Worm (Caenorhabditis elegans) whole organism, young adult: ENCODE measurements around the gene rec-8.
A peak's percentile ranks its signal among the peaks of the same experiment; 100 is the strongest.

Experiments used
- B0019.2 ChIP-seq: fragments of 200-800 bp; sonication (Bioruptor generic); conservative IDR thresholded peaks from 2 replicates; pipeline ENCODE4 v1.3.6; 2022; ENCODE audit warnings: missing genetic modification reagents, missing genetic modification characterization, missing compliant biosample characterization
- B0035.1 ChIP-seq: sonication (generic microtip); optimal IDR thresholded peaks from 2 replicates; lab custom pipeline; 2016; ENCODE audit warnings: missing genetic modification characterization, mild to moderate bottlenecking, missing compliant biosample characterization, missing genotype, missing genetic modification reagents
- B0261.1 ChIP-seq: sonication (generic microtip); optimal IDR thresholded peaks from 2 replicates; lab custom pipeline; 2016; ENCODE audit warnings: mild to moderate bottlenecking, missing genetic modification characterization, moderate library complexity, missing compliant biosample characterization
- B0336.3 ChIP-seq: fragments of 200-800 bp; sonication (Bioruptor generic); IDR thresholded peaks from 2 replicates; pipeline ENCODE4 v1.3.6; 2022; ENCODE audit warnings: missing genetic modification characterization, missing compliant biosample characterization
- D2030.7 ChIP-seq: fragments of 200-800 bp; sonication (Bioruptor generic); IDR thresholded peaks from 2 replicates; pipeline ENCODE4 v1.3.6; 2022; ENCODE audit warnings: missing genetic modification reagents, missing genetic modification characterization, missing compliant biosample characterization
- F10E7.11 ChIP-seq: sonication (generic microtip); optimal IDR thresholded peaks from 2 replicates; lab custom pipeline; 2017; ENCODE audit warnings: mild to moderate bottlenecking, missing genetic modification characterization, moderate library complexity, missing compliant biosample characterization
- F55B11.4 ChIP-seq: sonication (generic microtip); optimal IDR thresholded peaks from 2 replicates; lab custom pipeline; 2016; ENCODE audit warnings: missing compliant biosample characterization, missing genetic modification characterization, borderline replicate concordance; ENCODE audit not compliant: insufficient read depth
- Y53G8AR.9 ChIP-seq: fragments of 200-800 bp; sonication (Bioruptor generic); conservative IDR thresholded peaks from 2 replicates; pipeline ENCODE4 v1.3.6; 2022; ENCODE audit warnings: missing genetic modification reagents, missing genetic modification characterization, missing compliant biosample characterization
- Y67H2A.10 ChIP-seq: fragments of 200-800 bp; sonication (Bioruptor generic); conservative IDR thresholded peaks from 2 replicates; pipeline ENCODE4 v1.3.6; 2022; ENCODE audit warnings: missing genetic modification reagents, missing genetic modification characterization, missing compliant biosample characterization
- akir-1 ChIP-seq: fragments of 200-800 bp; sonication (Bioruptor generic); optimal IDR thresholded peaks from 2 replicates; lab custom pipeline; 2018; ENCODE audit warnings: mild to moderate bottlenecking, missing genetic modification characterization, moderate library complexity, missing compliant biosample characterization
- ama-1 ChIP-seq, 3 experiments: fragments of 150-350 bp in 1 of 3; sonication (generic microtip) in 2 of 3; optimal IDR thresholded peaks; 2 replicates each; lab custom pipeline; 2014 to 2018; ENCODE audit warnings: missing biosample characterization in 2 of 3, missing genetic modification characterization in 2 of 3, missing genetic modification reagents in 2 of 3
- bed-2 ChIP-seq: fragments of 200-800 bp; sonication (Bioruptor generic); IDR thresholded peaks from 2 replicates; pipeline ENCODE4 v1.3.6; 2022; ENCODE audit warnings: missing genetic modification reagents, missing genetic modification characterization, missing compliant biosample characterization
- cebp-1 ChIP-seq, 2 experiments: fragments of 200-800 bp in 1 of 2; sonication (Bioruptor generic) in 1 of 2; sonication (generic microtip) in 1 of 2; IDR thresholded peaks in 1 of 2; optimal IDR thresholded peaks in 1 of 2; 2 replicates each; pipeline versions ENCODE4 v1.3.6 to Lab custom; 2017 to 2022; ENCODE audit warnings: missing compliant biosample characterization in 2 of 2, missing genetic modification characterization in 2 of 2, mild to moderate bottlenecking in 1 of 2, missing genetic modification reagents in 1 of 2, moderate library complexity in 1 of 2
- cebp-2 ChIP-seq: fragments of 200-800 bp; sonication (Bioruptor generic); IDR thresholded peaks from 2 replicates; pipeline ENCODE4 v1.3.6; 2022; ENCODE audit warnings: missing genetic modification characterization, missing compliant biosample characterization
- ceh-58 ChIP-seq: fragments of 200-800 bp; sonication (Bioruptor generic); IDR thresholded peaks from 2 replicates; pipeline ENCODE4 v1.3.6; 2022; ENCODE audit warnings: missing genetic modification characterization, missing compliant biosample characterization
- ceh-79 ChIP-seq: sonication (generic microtip); optimal IDR thresholded peaks from 2 replicates; lab custom pipeline; 2017; ENCODE audit warnings: mild to moderate bottlenecking, missing genetic modification characterization, missing compliant biosample characterization
- chd-7 ChIP-seq: sonication (generic microtip); optimal IDR thresholded peaks from 2 replicates; lab custom pipeline; 2016; ENCODE audit warnings: mild to moderate bottlenecking, missing genetic modification characterization, moderate library complexity, missing compliant biosample characterization
- dox-1 ChIP-seq: fragments of 200-800 bp; sonication (Bioruptor generic); IDR thresholded peaks from 2 replicates; pipeline ENCODE4 v1.3.6; 2022; ENCODE audit warnings: missing genetic modification reagents, missing genetic modification characterization, missing compliant biosample characterization
- dpff-1 ChIP-seq: sonication (generic microtip); optimal IDR thresholded peaks from 2 replicates; lab custom pipeline; 2017; ENCODE audit warnings: mild to moderate bottlenecking, missing genetic modification characterization, missing compliant biosample characterization
- egl-44 ChIP-seq: fragments of 200-800 bp; sonication (Bioruptor generic); IDR thresholded peaks from 2 replicates; pipeline ENCODE4 v1.3.6; 2022; ENCODE audit warnings: missing genetic modification reagents, missing genetic modification characterization, missing compliant biosample characterization
- ekl-4 ChIP-seq: fragments of 200-800 bp; sonication (Bioruptor generic); IDR thresholded peaks from 2 replicates; pipeline ENCODE4 v1.3.6; 2022; ENCODE audit warnings: missing genetic modification reagents, missing genetic modification characterization, missing compliant biosample characterization
- fkh-3 ChIP-seq: sonication (generic microtip); optimal IDR thresholded peaks from 2 replicates; lab custom pipeline; 2016; ENCODE audit warnings: mild to moderate bottlenecking, missing genetic modification characterization, missing compliant biosample characterization
- gei-17 ChIP-seq: fragments of 200-800 bp; sonication (Bioruptor generic); optimal IDR thresholded peaks from 2 replicates; lab custom pipeline; 2018; ENCODE audit warnings: mild to moderate bottlenecking, missing genetic modification characterization, missing compliant biosample characterization
- him-1 ChIP-seq: sonication (generic microtip); optimal IDR thresholded peaks from 2 replicates; lab custom pipeline; 2016; ENCODE audit warnings: missing genotype, missing genetic modification reagents, missing genetic modification characterization, missing compliant biosample characterization
- hrde-1 ChIP-seq: sonication (generic microtip); optimal IDR thresholded peaks from 2 replicates; lab custom pipeline; 2016; ENCODE audit warnings: missing genetic modification characterization, mild to moderate bottlenecking, missing compliant biosample characterization, moderate library complexity, missing genotype, missing genetic modification reagents, borderline replicate concordance
- hsf-1 ChIP-seq: fragments of 200-800 bp; sonication (Bioruptor generic); IDR thresholded peaks from 2 replicates; pipeline ENCODE4 v1.3.6; 2022; ENCODE audit warnings: missing genetic modification reagents, missing genetic modification characterization, missing compliant biosample characterization
- lin-26 ChIP-seq: fragments of 200-800 bp; sonication (Bioruptor generic); IDR thresholded peaks from 2 replicates; pipeline ENCODE4 v1.3.6; 2022; ENCODE audit warnings: missing genetic modification reagents, missing genetic modification characterization, missing compliant biosample characterization
- lin-54 ChIP-seq: fragments of 200-800 bp; sonication (Bioruptor generic); optimal IDR thresholded peaks from 2 replicates; lab custom pipeline; 2018; ENCODE audit warnings: mild to moderate bottlenecking, missing genetic modification characterization, missing compliant biosample characterization
- lir-1 ChIP-seq: fragments of 200-800 bp; sonication (Bioruptor generic); conservative IDR thresholded peaks from 2 replicates; pipeline ENCODE4 v1.3.6; 2022; ENCODE audit warnings: missing genetic modification reagents, missing genetic modification characterization, missing compliant biosample characterization
- lsy-27 ChIP-seq: sonication (generic microtip); optimal IDR thresholded peaks from 2 replicates; lab custom pipeline; 2017; ENCODE audit warnings: missing genetic modification characterization, mild to moderate bottlenecking, missing compliant biosample characterization, antibody characterized with exemption, missing genotype, borderline replicate concordance; ENCODE audit not compliant: insufficient read depth
- madf-3 ChIP-seq: fragments of 200-800 bp; sonication (Bioruptor generic); IDR thresholded peaks from 2 replicates; pipeline ENCODE4 v1.3.6; 2022; ENCODE audit warnings: missing genetic modification reagents, missing genetic modification characterization, missing compliant biosample characterization
- nfya-1 ChIP-seq: sonication (generic microtip); optimal IDR thresholded peaks from 2 replicates; lab custom pipeline; 2017; ENCODE audit warnings: antibody characterized with exemption, missing compliant biosample characterization, missing genetic modification characterization, borderline replicate concordance; ENCODE audit not compliant: insufficient read depth
- nfya-2 ChIP-seq: fragments of 200-800 bp; sonication (Bioruptor generic); IDR thresholded peaks from 2 replicates; pipeline ENCODE4 v1.3.6; 2022; ENCODE audit warnings: missing genetic modification reagents, missing genetic modification characterization, missing compliant biosample characterization
- nfyb-1 ChIP-seq: fragments of 200-800 bp; sonication (Bioruptor generic); IDR thresholded peaks from 2 replicates; pipeline ENCODE4 v1.3.6; 2022; ENCODE audit warnings: missing genetic modification reagents, missing genetic modification characterization, missing compliant biosample characterization
- nhr-120 ChIP-seq: fragments of 200-800 bp; sonication (Bioruptor generic); IDR thresholded peaks from 2 replicates; pipeline ENCODE4 v1.3.6; 2022; ENCODE audit warnings: missing genetic modification characterization, missing compliant biosample characterization
- nhr-90 ChIP-seq: sonication (generic microtip); optimal IDR thresholded peaks from 2 replicates; lab custom pipeline; 2016; ENCODE audit warnings: missing genotype, mild to moderate bottlenecking, missing genetic modification characterization, missing compliant biosample characterization
- pbrm-1 ChIP-seq: fragments of 200-800 bp; sonication (Bioruptor generic); IDR thresholded peaks from 2 replicates; pipeline ENCODE4 v1.3.6; 2022; ENCODE audit warnings: missing genetic modification reagents, missing genetic modification characterization, missing compliant biosample characterization
- rcor-1 ChIP-seq: fragments of 200-800 bp; sonication (Bioruptor generic); IDR thresholded peaks from 2 replicates; pipeline ENCODE4 v1.3.6; 2022; ENCODE audit warnings: missing genetic modification reagents, missing genetic modification characterization, missing compliant biosample characterization
- rpc-1 ChIP-seq, 2 experiments: fragments of 150-350 bp in 1 of 2; sonication (generic microtip) in 1 of 2; optimal IDR thresholded peaks; 2 replicates each; lab custom pipeline; 2014 to 2018; ENCODE audit warnings: missing biosample characterization in 1 of 2, missing genetic modification characterization in 1 of 2, missing genetic modification reagents in 1 of 2, missing genotype in 1 of 2
- snpc-1.3 ChIP-seq: sonication (generic microtip); optimal IDR thresholded peaks from 2 replicates; lab custom pipeline; 2017; ENCODE audit warnings: missing genetic modification characterization, mild to moderate bottlenecking, missing compliant biosample characterization, antibody characterized with exemption, moderate library complexity, missing genotype, missing genetic modification reagents; ENCODE audit not compliant: insufficient read depth
- sptf-2 ChIP-seq: fragments of 200-800 bp; sonication (Bioruptor generic); optimal IDR thresholded peaks from 2 replicates; lab custom pipeline; 2018; ENCODE audit warnings: mild to moderate bottlenecking, missing genetic modification characterization, missing compliant biosample characterization
- tbp1 ChIP-seq: fragments of 200-800 bp; sonication (Bioruptor generic); optimal IDR thresholded peaks from 2 replicates; lab custom pipeline; 2018; ENCODE audit warnings: mild to moderate bottlenecking, missing genetic modification characterization, missing compliant biosample characterization
- tlf-1 ChIP-seq: fragments of 200-800 bp; sonication (Bioruptor generic); optimal IDR thresholded peaks from 2 replicates; lab custom pipeline; 2018; ENCODE audit warnings: mild to moderate bottlenecking, missing genetic modification characterization, missing compliant biosample characterization
- unc-130 ChIP-seq: sonication (generic microtip); optimal IDR thresholded peaks from 2 replicates; lab custom pipeline; 2016; ENCODE audit warnings: missing genetic modification reagents, missing genetic modification characterization, missing compliant biosample characterization
- ztf-3 ChIP-seq: fragments of 200-800 bp; sonication (Bioruptor generic); optimal IDR thresholded peaks from 2 replicates; lab custom pipeline; 2018; ENCODE audit warnings: mild to moderate bottlenecking, missing genetic modification characterization, missing compliant biosample characterization

Gene rec-8

DNA sequence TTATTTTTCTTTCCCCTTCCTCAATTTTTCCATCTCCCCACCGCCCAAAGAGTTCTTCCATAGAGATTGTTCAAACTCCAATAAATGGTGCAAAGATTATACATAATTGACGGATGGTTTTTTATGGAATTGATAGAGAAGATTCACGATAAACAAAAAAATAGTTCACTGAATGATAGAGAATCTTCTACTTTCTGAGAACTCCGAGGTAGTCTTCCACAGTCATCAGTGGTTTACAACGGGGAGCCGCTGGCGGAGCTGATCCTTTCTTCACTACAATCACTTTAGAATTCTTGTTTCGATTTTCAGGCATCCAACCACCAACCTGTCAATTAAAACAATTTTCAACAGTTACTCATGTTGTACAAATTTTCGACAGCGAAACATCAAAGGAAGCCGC is 3.0 kb upstream of the rec-8 start (continued):
- TF ChIP-seq B0035.1 (tag; lab: Kevin White, UChicago) (no peak), ama-1 (optimal IDR thresholded peaks at IDR 0.05; lab: Kevin White, UChicago) (no peak), ama-1 (GFP tag; optimal IDR thresholded peaks at IDR 0.05; lab: Kevin White, UChicago) (peak in 1 of 2 experiments; percentile 21), chd-7 (tag; lab: Kevin White, UChicago) (no peak), bed-2 (GFP tag; lab: Robert Waterston, UW) (no peak), sptf-2 (GFP tag; lab: Kevin White, UChicago) (no peak), D2030.7 (GFP tag; lab: Robert Waterston, UW) (no peak), unc-130 (no peak), tlf-1 (GFP tag; lab: Kevin White, UChicago) (no peak), nfya-2 (GFP tag; lab: Robert Waterston, UW) (no peak), akir-1 (no peak), gei-17 (no peak), lir-1 (no peak), hsf-1 (GFP tag; lab: Robert Waterston, UW) (peak; percentile 63), cebp-2 (GFP tag; lab: Robert Waterston, UW) (peak; percentile 58; the same call in 1 of the 2 replicates), egl-44 (no peak), B0261.1 (no peak), tbp1 (GFP tag; lab: Kevin White, UChicago) (no peak), ceh-79 (tag; lab: Kevin White, UChicago) (no peak), hrde-1 (tag; lab: Kevin White, UChicago) (peak; percentile 20), B0019.2 (GFP tag; lab: Robert Waterston, UW) (no peak), F10E7.11 (tag; lab: Kevin White, UChicago) (no peak), Y67H2A.10 (GFP tag; lab: Robert Waterston, UW) (no peak), dox-1 (GFP tag; lab: Robert Waterston, UW) (no peak), ceh-58 (GFP tag; lab: Robert Waterston, UW) (0 out of 2 replicates have a peak, but pooled peaks have one; percentile 30), ztf-3 (GFP tag; lab: Kevin White, UChicago) (no peak), dpff-1 (tag; lab: Kevin White, UChicago) (no peak), pbrm-1 (GFP tag; lab: Robert Waterston, UW) (0 out of 2 replicates have a peak, but pooled peaks have one; percentile 45), nhr-120 (no peak), snpc-1.3 (tag; lab: Kevin White, UChicago) (no peak), him-1 (tag; lab: Kevin White, UChicago) (peak; percentile 58), B0336.3 (GFP tag; lab: Robert Waterston, UW) (peak; percentile 57; the same call in 1 of the 2 replicates), lin-54 (GFP tag; lab: Kevin White, UChicago) (no peak)
- TF ChIP-seq, all 124 proteins: peak for 16

DNA sequence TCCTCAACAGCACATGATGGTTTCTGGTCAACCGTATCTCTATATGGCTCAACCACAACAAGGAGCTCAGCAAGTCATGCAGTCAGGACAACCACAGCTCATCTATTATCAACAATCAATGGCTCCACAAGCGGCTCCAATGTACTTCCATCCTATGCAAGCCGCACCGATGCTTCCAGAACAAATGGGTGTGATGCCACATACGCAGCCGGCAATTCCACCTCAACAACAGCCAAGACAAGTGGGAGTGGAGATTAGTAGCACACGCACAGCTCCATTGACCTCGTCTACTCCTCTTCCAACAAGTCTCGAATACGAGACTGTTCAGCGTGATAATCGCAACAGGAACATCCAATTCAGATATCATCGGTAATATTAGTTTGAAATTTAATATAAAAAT is 1.1 kb upstream of the rec-8 start:
- TF ChIP-seq nfyb-1 (no peak), nfya-1 (no peak)

- TF ChIP-seq lin-26 (no peak), madf-3 (GFP tag; lab: Robert Waterston, UW) (0 out of 2 replicates have a peak, but pooled peaks have one; percentile 25), F55B11.4 (no peak), D2030.7 (GFP tag; lab: Robert Waterston, UW) (no peak), cebp-2 (GFP tag; lab: Robert Waterston, UW) (peak; percentile 93; the same call in 1 of the 2 replicates), ztf-3 (GFP tag; lab: Kevin White, UChicago) (no peak), ekl-4 (GFP tag; lab: Robert Waterston, UW) (peak; percentile 47; the same call in 1 of the 2 replicates), fkh-3 (tag; lab: Kevin White, UChicago) (no peak), rpc-1 (optimal IDR thresholded peaks at IDR 0.05; lab: Kevin White, UChicago) (no peak), rpc-1 (tag; optimal IDR thresholded peaks at IDR 0.05; lab: Kevin White, UChicago) (no peak), lsy-27 (tag; lab: Kevin White, UChicago) (no peak), nhr-90 (tag; lab: Kevin White, UChicago) (no peak), chd-7 (tag; lab: Kevin White, UChicago) (peak; percentile 34), Y53G8AR.9 (GFP tag; lab: Robert Waterston, UW) (0 out of 2 replicates have a peak, but pooled peaks have one; percentile 46), rcor-1 (GFP tag; lab: Robert Waterston, UW) (no peak), cebp-1 (GFP tag; IDR thresholded peaks at IDR 0.05; lab: Robert Waterston, UW) (no peak), cebp-1 (tag; optimal IDR thresholded peaks at IDR 0.05; lab: Kevin White, UChicago) (peak; percentile 25)
Measured at ce11 chrIV:13348592-13348991, 4.4 kb downstream of the rec-8 start, which contains the start of gene W02A2.12. Gene W02A2.12 (minus strand): TSS chrIV:13348831.
